Worm (Caenorhabditis elegans): ENCODE data around the gene Y51B9A.14.
A peak's percentile ranks its signal among the peaks of the same experiment; 100 is the strongest.

ce11 chrII:9416381-9417276, 18.4 kb upstream of the Y51B9A.14 start, which contains the start of the genes gss-1 and chch-3:
- TF ChIP-seq zag-1 (tag; optimal IDR thresholded peaks at IDR 0.05) (no peak), aly-2 (tag; optimal IDR thresholded peaks at IDR 0.05) (no peak), nhr-12 (tag; optimal IDR thresholded peaks at IDR 0.05) (no peak), R02D3.7 (tag; optimal IDR thresholded peaks at IDR 0.05) (no peak), ama-1 (optimal IDR thresholded peaks at IDR 0.05) (no peak), nhr-237 (tag; optimal IDR thresholded peaks at IDR 0.05) (no peak), skn-1 (tag; optimal IDR thresholded peaks at IDR 0.05) (no peak), ztf-11 (tag; optimal IDR thresholded peaks at IDR 0.05) (no peak), lin-39 (tag; optimal IDR thresholded peaks at IDR 0.05) (no peak), ztf-1 (GFP tag; conservative IDR thresholded peaks at IDR 0.05) (no peak), elt-1 (tag; optimal IDR thresholded peaks at IDR 0.05) (no peak), nhr-11 (tag; optimal IDR thresholded peaks at IDR 0.05) (no peak), unc-55 (GFP tag; optimal IDR thresholded peaks at IDR 0.05) (peak; percentile 75)

Data from whole organism, L2 larva.